Worm (Caenorhabditis elegans) whole organism, L4 larva: ENCODE measurements around the gene let-716.

Experiments
- F37D6.2 ChIP-seq: sonication (generic microtip); optimal IDR thresholded peaks from 2 replicates; lab custom pipeline; 2016; ENCODE audit warnings: mild to moderate bottlenecking, missing genetic modification characterization, missing compliant biosample characterization
- F49E8.2 ChIP-seq: sonication (generic microtip); optimal IDR thresholded peaks from 2 replicates; lab custom pipeline; 2016; ENCODE audit warnings: missing compliant biosample characterization, mild to moderate bottlenecking, missing genetic modification characterization, borderline replicate concordance
- T26A8.4 ChIP-seq: fragments of 200-800 bp; sonication (Bioruptor generic); IDR thresholded peaks from 2 replicates; pipeline ENCODE4 v1.3.6; 2022; ENCODE audit warnings: missing genetic modification characterization, missing compliant biosample characterization
- aha-1 ChIP-seq: fragments of 150-350 bp; peaks from one replicate; lab custom pipeline; 2014; ENCODE audit warnings: missing biosample characterization, missing genetic modification characterization
- aly-2 ChIP-seq: sonication (generic microtip); optimal IDR thresholded peaks from 2 replicates; lab custom pipeline; 2018; ENCODE audit warnings: missing biosample characterization, missing genetic modification characterization
- ama-1 ChIP-seq: fragments of 150-350 bp; optimal IDR thresholded peaks from 2 replicates; lab custom pipeline; 2014; ENCODE audit warnings: inconsistent platforms, mixed read lengths
- ceh-28 ChIP-seq: fragments of 150-350 bp; optimal IDR thresholded peaks from 2 replicates; lab custom pipeline; 2014; ENCODE audit warnings: missing biosample characterization, missing genetic modification reagents, missing genetic modification characterization
- daf-12 ChIP-seq: fragments of 150-350 bp; optimal IDR thresholded peaks from 2 replicates; lab custom pipeline; 2014; ENCODE audit warnings: missing biosample characterization, missing genetic modification reagents, missing genetic modification characterization
- daf-16 ChIP-seq, 3 experiments: sonication (generic microtip); optimal IDR thresholded peaks; 2 replicates each; lab custom pipeline; 2016 to 2017; ENCODE audit warnings: missing genetic modification characterization in 3 of 3, missing genetic modification reagents in 3 of 3, mild to moderate bottlenecking in 2 of 3, missing compliant biosample characterization in 2 of 3, missing biosample characterization in 1 of 3, moderate library complexity in 1 of 3
- dmd-6 ChIP-seq: fragments of 200-800 bp; sonication (Bioruptor generic); IDR thresholded peaks from 2 replicates; pipeline ENCODE4 v1.3.6; 2022; ENCODE audit warnings: missing genetic modification reagents, missing genetic modification characterization, missing compliant biosample characterization
- duxl-1 ChIP-seq: sonication (generic microtip); optimal IDR thresholded peaks from 2 replicates; lab custom pipeline; 2016; ENCODE audit warnings: mild to moderate bottlenecking, missing genetic modification characterization, moderate library complexity, missing compliant biosample characterization; ENCODE audit not compliant: poor library complexity
- dve-1 ChIP-seq: sonication (generic microtip); optimal IDR thresholded peaks from 2 replicates; lab custom pipeline; 2017; ENCODE audit warnings: antibody characterized with exemption, mild to moderate bottlenecking, missing genetic modification characterization, missing compliant biosample characterization; ENCODE audit not compliant: insufficient read depth
- egl-43 ChIP-seq: fragments of 200-800 bp; sonication (Bioruptor generic); IDR thresholded peaks from 2 replicates; pipeline ENCODE4 v1.3.6; 2022; ENCODE audit warnings: missing genetic modification reagents, missing genetic modification characterization, missing compliant biosample characterization
- fkh-10 ChIP-seq: fragments of 150-350 bp; optimal IDR thresholded peaks from 2 replicates; lab custom pipeline; 2014; ENCODE audit warnings: missing biosample characterization, missing genetic modification reagents, missing genetic modification characterization
- hif-1 ChIP-seq, 2 experiments: sonication (generic microtip); optimal IDR thresholded peaks; 2 replicates each; lab custom pipeline; 2016 to 2017; ENCODE audit warnings: missing compliant biosample characterization in 2 of 2, missing genetic modification characterization in 2 of 2, missing genetic modification reagents in 2 of 2, missing genotype in 2 of 2, mild to moderate bottlenecking in 1 of 2
- hlh-11 ChIP-seq: fragments of 200-800 bp; sonication (Bioruptor generic); optimal IDR thresholded peaks from 2 replicates; lab custom pipeline; 2018; ENCODE audit warnings: mild to moderate bottlenecking, missing genetic modification characterization, missing compliant biosample characterization
- hlh-30 ChIP-seq: sonication (generic microtip); optimal IDR thresholded peaks from 2 replicates; lab custom pipeline; 2017; ENCODE audit warnings: antibody characterized with exemption, mild to moderate bottlenecking, missing genetic modification characterization, missing compliant biosample characterization; ENCODE audit not compliant: insufficient read depth
- jun-1 ChIP-seq: fragments of 150-350 bp; optimal IDR thresholded peaks from 2 replicates; lab custom pipeline; 2014; ENCODE audit warnings: missing biosample characterization, missing genetic modification reagents, missing genetic modification characterization
- lin-38 ChIP-seq: fragments of 200-800 bp; sonication (Bioruptor generic); IDR thresholded peaks from 2 replicates; pipeline ENCODE4 v1.3.6; 2022; ENCODE audit warnings: missing genetic modification reagents, missing genetic modification characterization, missing compliant biosample characterization
- lin-39 ChIP-seq: fragments of 150-350 bp; optimal IDR thresholded peaks from 2 replicates; lab custom pipeline; 2014; ENCODE audit warnings: missing biosample characterization, missing genetic modification reagents, missing genetic modification characterization
- lsy-2 ChIP-seq, 2 experiments: fragments of 150-350 bp in 1 of 2; sonication (generic microtip) in 1 of 2; optimal IDR thresholded peaks; 2 replicates each; lab custom pipeline; 2014 to 2017; ENCODE audit warnings: missing biosample characterization in 2 of 2, missing genetic modification characterization in 2 of 2
- madf-5 ChIP-seq, 2 experiments: fragments of 200-800 bp; sonication (Bioruptor generic); IDR thresholded peaks; 2 replicates each; pipeline ENCODE4 v1.3.6; 2022; ENCODE audit warnings: missing compliant biosample characterization in 2 of 2, missing genetic modification characterization in 2 of 2
- mdl-1 ChIP-seq, 2 experiments: fragments of 150-350 bp in 1 of 2; sonication (generic microtip) in 1 of 2; optimal IDR thresholded peaks; 2 replicates each; lab custom pipeline; 2014 to 2017; ENCODE audit warnings: missing biosample characterization in 2 of 2, missing genetic modification characterization in 2 of 2
- mdt-29 ChIP-seq: fragments of 200-800 bp; sonication (Bioruptor generic); IDR thresholded peaks from 2 replicates; pipeline ENCODE4 v1.3.6; 2022; ENCODE audit warnings: missing genetic modification reagents, missing genetic modification characterization, missing compliant biosample characterization
- mes-2 ChIP-seq: sonication (generic microtip); optimal IDR thresholded peaks from 2 replicates; lab custom pipeline; 2016; ENCODE audit warnings: missing genotype, mild to moderate bottlenecking, missing genetic modification characterization, missing compliant biosample characterization; ENCODE audit not compliant: poor library complexity, severe bottlenecking
- mxl-3 ChIP-seq: fragments of 200-800 bp; sonication (Bioruptor generic); optimal IDR thresholded peaks from 2 replicates; lab custom pipeline; 2018; ENCODE audit warnings: mild to moderate bottlenecking, missing genetic modification characterization, missing compliant biosample characterization
- nhr-28 ChIP-seq: fragments of 150-350 bp; optimal IDR thresholded peaks from 2 replicates; lab custom pipeline; 2014; ENCODE audit warnings: missing biosample characterization, missing genetic modification characterization
- nhr-42 ChIP-seq: fragments of 200-800 bp; sonication (Bioruptor generic); IDR thresholded peaks from 2 replicates; pipeline ENCODE4 v1.3.6; 2022; ENCODE audit warnings: missing genetic modification characterization, missing compliant biosample characterization
- nhr-48 ChIP-seq: sonication (generic microtip); optimal IDR thresholded peaks from 2 replicates; lab custom pipeline; 2016; ENCODE audit warnings: mild to moderate bottlenecking, missing genetic modification characterization, missing compliant biosample characterization
- rbr-2 ChIP-seq: sonication (generic microtip); optimal IDR thresholded peaks from 2 replicates; lab custom pipeline; 2016; ENCODE audit warnings: missing genotype, missing genetic modification characterization, missing compliant biosample characterization
- saeg-2 ChIP-seq: fragments of 200-800 bp; sonication (Bioruptor generic); IDR thresholded peaks from 2 replicates; pipeline ENCODE4 v1.3.6; 2022; ENCODE audit warnings: missing genetic modification reagents, missing genetic modification characterization, missing compliant biosample characterization
- set-16 ChIP-seq: fragments of 200-800 bp; sonication (Bioruptor generic); IDR thresholded peaks from 2 replicates; pipeline ENCODE4 v1.3.6; 2022; ENCODE audit warnings: missing genetic modification reagents, missing genetic modification characterization, missing compliant biosample characterization
- unc-62 ChIP-seq, 3 experiments: fragments of 150-350 bp in 1 of 3; sonication (generic microtip); optimal IDR thresholded peaks in 2 of 3; peaks in 1 of 3; 1 replicate in 1 of 3; 2 replicates in 2 of 3; lab custom pipeline; 2014 to 2017; ENCODE audit warnings: missing biosample characterization in 3 of 3, missing genetic modification characterization in 3 of 3, missing genetic modification reagents in 3 of 3, missing genotype in 1 of 3
- zfp-2 ChIP-seq: sonication (generic microtip); optimal IDR thresholded peaks from 2 replicates; lab custom pipeline; 2016; ENCODE audit warnings: mild to moderate bottlenecking, missing genetic modification characterization, missing compliant biosample characterization
- ztf-11 ChIP-seq: fragments of 150-350 bp; optimal IDR thresholded peaks from 2 replicates; lab custom pipeline; 2014; ENCODE audit warnings: missing biosample characterization, missing genetic modification characterization
- ztf-7 ChIP-seq: fragments of 150-350 bp; optimal IDR thresholded peaks from 2 replicates; lab custom pipeline; 2014; ENCODE audit warnings: missing biosample characterization, missing genetic modification characterization

The let-716 gene

ce11 chrIII:6380472-6380871 lies 2.9 kb upstream of the let-716 start, which contains the start of gene C16A3.5:
C16A3.5 (plus strand) TSS chrIII:6380772.
- TF ChIP-seq egl-43 (GFP tag; lab: Robert Waterston, UW) (no peak), ama-1 (lab: Kevin White, UChicago) (peak; percentile 55)

- no peak for TF ChIP-seq nhr-42
- no peak for TF ChIP-seq lin-39 (tag; lab: Kevin White, UChicago)
- TF ChIP-seq jun-1 (tag; lab: Kevin White, UChicago): no peak
- TF ChIP-seq lsy-2 (tag; optimal IDR thresholded peaks at IDR 0.05; lab: Kevin White, UChicago): no peak
- no peak for TF ChIP-seq ztf-11 (tag; lab: Kevin White, UChicago)
- TF ChIP-seq mes-2: no peak
- no peak for TF ChIP-seq set-16
- TF ChIP-seq mdt-29: no peak
- no peak for TF ChIP-seq mdl-1 (tag; optimal IDR thresholded peaks at IDR 0.05; lab: Kevin White, UChicago)
- TF ChIP-seq aly-2: no peak
- peak; percentile 14 for TF ChIP-seq ama-1 (lab: Kevin White, UChicago)
- TF ChIP-seq fkh-10: no peak
- peak in 1 of 2 experiments; percentile 91 for TF ChIP-seq unc-62 (GFP tag; optimal IDR thresholded peaks at IDR 0.05 in 1 of 2; lab: Kevin White, UChicago)
- no peak for TF ChIP-seq unc-62 (tag; optimal IDR thresholded peaks at IDR 0.05; lab: Kevin White, UChicago)
- TF ChIP-seq ceh-28 (tag; lab: Kevin White, UChicago): no peak
Observed at ce11 chrIII:6381584-6382391, 1.6 kb upstream of the let-716 start, which contains the start of gene znf-622. znf-622 (plus strand) TSS chrIII:6381634.

ce11 chrIII:6389533-6389932 lies 6.2 kb downstream of the let-716 start, which contains the start of gene C16A3.2:
C16A3.2 (plus strand) TSS chrIII:6389833.
- TF ChIP-seq lin-38 (GFP tag; lab: Robert Waterston, UW) (no peak; the same call in 1 of the 2 replicates), aha-1 (tag; lab: Kevin White, UChicago) (no peak), T26A8.4 (no peak), duxl-1 (tag; lab: Kevin White, UChicago) (no peak), ztf-7 (no peak), hif-1 (tag; optimal IDR thresholded peaks at IDR 0.05; lab: Kevin White, UChicago) (no peak)

ce11 chrIII:6390644-6391043 lies 7.3 kb downstream of the let-716 start, which contains the start of gene smrc-1:
smrc-1 (plus strand) TSS chrIII:6390944.
- TF ChIP-seq mdl-1 (tag; optimal IDR thresholded peaks at IDR 0.05; lab: Kevin White, UChicago) (no peak), hlh-30 (tag; lab: Kevin White, UChicago) (no peak), aha-1 (tag; lab: Kevin White, UChicago) (no peak), saeg-2 (GFP tag; lab: Robert Waterston, UW) (no peak), ztf-7 (no peak), nhr-48 (tag; lab: Kevin White, UChicago) (no peak), F37D6.2 (tag; lab: Kevin White, UChicago) (no peak), rbr-2 (no peak), F49E8.2 (tag; lab: Kevin White, UChicago) (no peak), zfp-2 (no peak)

- TF ChIP-seq dmd-6 (GFP tag; lab: Robert Waterston, UW) (peak; percentile 66), dve-1 (peak; percentile 27), nhr-42 (no peak), daf-16 (GFP tag; optimal IDR thresholded peaks at IDR 0.05; lab: Kevin White, UChicago) (no peak), daf-16 (tag; optimal IDR thresholded peaks at IDR 0.05; lab: Kevin White, UChicago) (peak; percentile 41), madf-5 (GFP tag; IDR thresholded peaks at IDR 0.05; lab: Robert Waterston, UW) (no peak), daf-12 (tag; lab: Kevin White, UChicago) (no peak), mdl-1 (tag; optimal IDR thresholded peaks at IDR 0.05; lab: Kevin White, UChicago) (peak in 1 of 2 experiments; percentile 65), aha-1 (tag; lab: Kevin White, UChicago) (peak; percentile 49), nhr-28 (peak; percentile 48), hlh-11 (tag; lab: Kevin White, UChicago) (peak; percentile 25), mxl-3 (peak; percentile 80)
Observed at ce11 chrIII:6395706-6396232, 12.4 kb downstream of the let-716 start, which contains the start of gene oatr-1. oatr-1 (minus strand) TSS chrIII:6396182.
